Fruit fly (Drosophila melanogaster): Measurements from ENCODE around the gene nero.
A peak's percentile ranks its signal among the peaks of the same experiment; 100 is the strongest.

The nero gene

dm6 chr3R:31747429-31748048 is at the start of gene nero, which contains the start of gene CG1910 (continued):
- peak; percentile 69 for TF ChIP-seq CHES-1-like (GFP tag; optimal IDR thresholded peaks at IDR 0.05)
- no peak for TF ChIP-seq CG1792 (GFP tag; optimal IDR thresholded peaks at IDR 0.05)
- no peak for TF ChIP-seq Chrac-16 (GFP tag; optimal IDR thresholded peaks at IDR 0.05)
- TF ChIP-seq CG1233 (GFP tag; optimal IDR thresholded peaks at IDR 0.05): peak; percentile 29
- no peak for TF ChIP-seq fd3F (GFP tag; optimal IDR thresholded peaks at IDR 0.05)
- peak in 1 of 2 experiments; percentile 13 for TF ChIP-seq crp (GFP tag; optimal IDR thresholded peaks at IDR 0.05)
- peak; percentile 88 for TF ChIP-seq CG17186 (GFP tag; optimal IDR thresholded peaks at IDR 0.05)
- TF ChIP-seq az2 (GFP tag; optimal IDR thresholded peaks at IDR 0.05): no peak
- no peak for TF ChIP-seq ssp (GFP tag; IDR thresholded peaks at IDR 0.05)
- no peak for TF ChIP-seq gsb-n (tag; optimal IDR thresholded peaks at IDR 0.05)
- TF ChIP-seq CG13894 (tag; optimal IDR thresholded peaks at IDR 0.05): peak; percentile 8
- no peak for TF ChIP-seq CG15696 (tag; optimal IDR thresholded peaks at IDR 0.05)
- TF ChIP-seq Ets97D (GFP tag; optimal IDR thresholded peaks at IDR 0.05): peak; percentile 28
- no peak for TF ChIP-seq chn (GFP tag; optimal IDR thresholded peaks at IDR 0.05)
- TF ChIP-seq Fer3 (tag; optimal IDR thresholded peaks at IDR 0.05): no peak
- TF ChIP-seq ewg (GFP tag; optimal IDR thresholded peaks at IDR 0.05): peak; percentile 24
- no peak for TF ChIP-seq pros (GFP tag; optimal IDR thresholded peaks at IDR 0.05)
- peak; percentile 92 for TF ChIP-seq gfzf (GFP tag; optimal IDR thresholded peaks at IDR 0.05)
- TF ChIP-seq dpn (GFP tag; optimal IDR thresholded peaks at IDR 0.05): peak in 1 of 2 experiments; percentile 39
- TF ChIP-seq CG13287 (GFP tag; IDR thresholded peaks at IDR 0.05; ENCODE audit: partially characterized antibody): no peak
- TF ChIP-seq HLH54F (GFP tag; optimal IDR thresholded peaks at IDR 0.05): no peak
- TF ChIP-seq sqz (GFP tag; optimal IDR thresholded peaks at IDR 0.05): peak; percentile 31
- no peak for TF ChIP-seq Hmx (GFP tag; optimal IDR thresholded peaks at IDR 0.05)
- peak; percentile 3 for TF ChIP-seq Kr (GFP tag; optimal IDR thresholded peaks at IDR 0.05)
- no peak for TF ChIP-seq Hr3 (GFP tag; optimal IDR thresholded peaks at IDR 0.05)
- TF ChIP-seq gro (GFP tag; optimal IDR thresholded peaks at IDR 0.05): peak; percentile 33
- TF ChIP-seq CG2199 (GFP tag; IDR thresholded peaks at IDR 0.05): no peak
- TF ChIP-seq sob (GFP tag; IDR thresholded peaks at IDR 0.05): no peak
- TF ChIP-seq peb (GFP tag; IDR thresholded peaks at IDR 0.05): no peak
- TF ChIP-seq oc (tag; optimal IDR thresholded peaks at IDR 0.05): no peak
- TF ChIP-seq Dip2 (GFP tag; IDR thresholded peaks at IDR 0.05): no peak
- no peak for TF ChIP-seq CG4707 (GFP tag; optimal IDR thresholded peaks at IDR 0.05)
- TF ChIP-seq CG5953 (GFP tag; IDR thresholded peaks at IDR 0.05): no peak
- TF ChIP-seq CG14710 (tag; optimal IDR thresholded peaks at IDR 0.05): peak; percentile 43
- peak; percentile 1 for TF ChIP-seq vfl (GFP tag; optimal IDR thresholded peaks at IDR 0.05)
- no peak for TF ChIP-seq CG10321 (GFP tag; IDR thresholded peaks at IDR 0.05)
- TF ChIP-seq Myb (GFP tag; optimal IDR thresholded peaks at IDR 0.05): peak; percentile 71
- TF ChIP-seq CG6272 (GFP tag; IDR thresholded peaks at IDR 0.05): no peak
- TF ChIP-seq CG3995 (GFP tag; optimal IDR thresholded peaks at IDR 0.05): peak; percentile 94
- no peak for TF ChIP-seq cwo (GFP tag; optimal IDR thresholded peaks at IDR 0.05)
- no peak for TF ChIP-seq Lpt (GFP tag; optimal IDR thresholded peaks at IDR 0.05)
- TF ChIP-seq B-H2 (GFP tag; optimal IDR thresholded peaks at IDR 0.05): peak; percentile 27
- TF ChIP-seq sens-2 (GFP tag; IDR thresholded peaks at IDR 0.05): no peak
- no peak for TF ChIP-seq vnd (GFP tag; IDR thresholded peaks at IDR 0.05; ENCODE audit: partially characterized antibody)
- no peak for TF ChIP-seq CG6765 (GFP tag; optimal IDR thresholded peaks at IDR 0.05)
- peak; percentile 9 for TF ChIP-seq CG30403 (GFP tag; optimal IDR thresholded peaks at IDR 0.05)
- TF ChIP-seq Ptx1 (GFP tag; IDR thresholded peaks at IDR 0.05): no peak
- peak; percentile 34 for TF ChIP-seq grau (tag; optimal IDR thresholded peaks at IDR 0.05)
- no peak for TF ChIP-seq HLH3B (GFP tag; IDR thresholded peaks at IDR 0.05)
- TF ChIP-seq zen (tag; optimal IDR thresholded peaks at IDR 0.05): peak; percentile 37
